Fruit fly (Drosophila melanogaster) whole organism, wandering third instar larva: Measurements from ENCODE around the gene Noa36.

Experiments used
- Abd-B ChIP-seq: fragments of >200 bp; optimal IDR thresholded peaks from 2 replicates; lab custom pipeline; 2017; ENCODE audit warnings: missing biosample characterization, missing genetic modification characterization
- CG9705 ChIP-seq: fragments of 200-800 bp; sonication (Bioruptor generic); optimal IDR thresholded peaks from 2 replicates; lab custom pipeline; 2018; ENCODE audit warnings: missing biosample characterization, mild to moderate bottlenecking, missing genetic modification characterization
- Dfd ChIP-seq: fragments of >200 bp; optimal IDR thresholded peaks from 2 replicates; lab custom pipeline; 2017; ENCODE audit warnings: missing biosample characterization, missing genetic modification characterization
- Dif ChIP-seq: fragments of 200-275, 200-300 bp; sonication (Bioruptor generic); optimal IDR thresholded peaks from 2 replicates; lab custom pipeline; 2018; ENCODE audit warnings: missing biosample characterization, missing genetic modification characterization; ENCODE audit not compliant: partially characterized antibody
- GATAd ChIP-seq: sonication (Bioruptor generic); optimal IDR thresholded peaks from 2 replicates; lab custom pipeline; 2016; ENCODE audit warnings: missing biosample characterization, missing genetic modification characterization
- HLH106 ChIP-seq: fragments of 200-800 bp; optimal IDR thresholded peaks from 3 replicates; lab custom pipeline; 2019; ENCODE audit warnings: missing biosample characterization, mild to moderate bottlenecking, missing genetic modification characterization, moderate library complexity
- Hnf4 ChIP-seq: fragments of 200-800 bp; sonication (Bioruptor generic); optimal IDR thresholded peaks from 2 replicates; lab custom pipeline; 2016; ENCODE audit warnings: missing biosample characterization, mild to moderate bottlenecking, missing genetic modification characterization
- Hr78 ChIP-seq: fragments of >200 bp; optimal IDR thresholded peaks from 2 replicates; lab custom pipeline; 2017; ENCODE audit warnings: missing biosample characterization, missing genetic modification characterization
- Hr83 ChIP-seq: fragments of 200-300 bp; sonication (Bioruptor generic); optimal IDR thresholded peaks from 2 replicates; lab custom pipeline; 2016; ENCODE audit warnings: missing biosample characterization, mild to moderate bottlenecking, missing genetic modification characterization, moderate library complexity; ENCODE audit not compliant: poor library complexity, severe bottlenecking
- Jra ChIP-seq: sonication (Bioruptor generic); optimal IDR thresholded peaks from 2 replicates; lab custom pipeline; 2016; ENCODE audit warnings: missing biosample characterization, missing genetic modification characterization
- Mio ChIP-seq: sonication (Bioruptor generic); optimal IDR thresholded peaks from 2 replicates; lab custom pipeline; 2016; ENCODE audit warnings: missing biosample characterization, missing genetic modification characterization
- Myc ChIP-seq: fragments of >200 bp; optimal IDR thresholded peaks from 2 replicates; lab custom pipeline; 2017
- OdsH ChIP-seq: fragments of 200-800 bp; sonication (Bioruptor generic); optimal IDR thresholded peaks from 2 replicates; lab custom pipeline; 2016; ENCODE audit warnings: missing biosample characterization, mild to moderate bottlenecking, missing genetic modification characterization
- Rel ChIP-seq, 2 experiments: fragments of 200-800 bp; sonication (Bioruptor generic) in 1 of 2; optimal IDR thresholded peaks; 2 replicates in 1 of 2; 3 replicates in 1 of 2; lab custom pipeline; 2016 to 2019; ENCODE audit warnings: mild to moderate bottlenecking in 2 of 2, missing biosample characterization in 2 of 2, missing genetic modification characterization in 2 of 2, moderate library complexity in 1 of 2
- Vsx2 ChIP-seq: fragments of 200-300, 225-300 bp; sonication (Bioruptor generic); optimal IDR thresholded peaks from 2 replicates; lab custom pipeline; 2018; ENCODE audit warnings: missing biosample characterization, missing genetic modification characterization; ENCODE audit not compliant: partially characterized antibody
- br ChIP-seq: fragments of 200-800 bp; sonication (Bioruptor generic); optimal IDR thresholded peaks from 2 replicates; lab custom pipeline; 2016; ENCODE audit warnings: missing biosample characterization, missing genetic modification characterization
- brk ChIP-seq: fragments of 200-800 bp; sonication (Bioruptor generic); optimal IDR thresholded peaks from 2 replicates; lab custom pipeline; 2016; ENCODE audit warnings: missing biosample characterization, mild to moderate bottlenecking, missing genetic modification characterization
- dl ChIP-seq, 2 experiments: fragments of 175-275, 200-275 bp in 1 of 2; fragments of 200-275 bp in 1 of 2; sonication (Bioruptor generic); optimal IDR thresholded peaks; lab custom pipeline; 2018; ENCODE audit warnings: mild to moderate bottlenecking in 2 of 2, missing biosample characterization in 2 of 2, missing genetic modification characterization in 2 of 2, moderate library complexity in 2 of 2; ENCODE audit not compliant: partially characterized antibody in 2 of 2, insufficient read depth in 1 of 2
- dmrt93B ChIP-seq: fragments of 200-800 bp; sonication (Bioruptor generic); optimal IDR thresholded peaks from 2 replicates; lab custom pipeline; 2018; ENCODE audit warnings: missing biosample characterization, mild to moderate bottlenecking, missing genetic modification characterization
- dsf ChIP-seq: sonication (Bioruptor generic); optimal IDR thresholded peaks from 2 replicates; lab custom pipeline; 2016; ENCODE audit warnings: missing biosample characterization, missing genetic modification characterization, borderline replicate concordance
- ey ChIP-seq: fragments of 200-800 bp; sonication (Bioruptor generic); optimal IDR thresholded peaks from 2 replicates; lab custom pipeline; 2016; ENCODE audit warnings: missing biosample characterization, missing genetic modification characterization
- foxo ChIP-seq, 2 experiments: fragments of 200-800 bp; sonication (Bioruptor generic); optimal IDR thresholded peaks; 2 replicates in 1 of 2; 3 replicates in 1 of 2; lab custom pipeline; 2016 to 2017; ENCODE audit warnings: missing biosample characterization in 2 of 2, missing genetic modification characterization in 2 of 2
- fru ChIP-seq: fragments of 200-800 bp; sonication (Bioruptor generic); optimal IDR thresholded peaks from 3 replicates; lab custom pipeline; 2016; ENCODE audit warnings: missing biosample characterization, mild to moderate bottlenecking, missing genetic modification characterization
- h ChIP-seq: fragments of 200-800 bp; sonication (Bioruptor generic); optimal IDR thresholded peaks from 3 replicates; lab custom pipeline; 2016; ENCODE audit warnings: missing biosample characterization, mild to moderate bottlenecking, missing genetic modification characterization
- jim ChIP-seq: fragments of 175-275, 200-325 bp; sonication (Bioruptor generic); optimal IDR thresholded peaks from 2 replicates; lab custom pipeline; 2016; ENCODE audit warnings: missing biosample characterization, mild to moderate bottlenecking, missing genetic modification characterization
- lola ChIP-seq: fragments of >200 bp; optimal IDR thresholded peaks from 2 replicates; lab custom pipeline; 2017; ENCODE audit warnings: missing biosample characterization, missing genetic modification characterization
- pan ChIP-seq: fragments of >200 bp; optimal IDR thresholded peaks from 2 replicates; lab custom pipeline; 2017
- psq ChIP-seq: fragments of 200-800 bp; sonication (Bioruptor generic); optimal IDR thresholded peaks from 3 replicates; lab custom pipeline; 2017; ENCODE audit warnings: missing biosample characterization, mild to moderate bottlenecking, missing genetic modification characterization, moderate library complexity
- rgr ChIP-seq: fragments of 200-800 bp; sonication (Bioruptor generic); optimal IDR thresholded peaks from 3 replicates; lab custom pipeline; 2016; ENCODE audit warnings: missing biosample characterization, mild to moderate bottlenecking, missing genetic modification characterization
- sage ChIP-seq: fragments of 200-800 bp; sonication (Bioruptor generic); optimal IDR thresholded peaks from 2 replicates; lab custom pipeline; 2016; ENCODE audit warnings: missing biosample characterization, mild to moderate bottlenecking, missing genetic modification characterization
- sv ChIP-seq: fragments of 200-800 bp; sonication (Bioruptor generic); optimal IDR thresholded peaks from 3 replicates; lab custom pipeline; 2016; ENCODE audit warnings: missing biosample characterization, missing genetic modification characterization
- tai ChIP-seq: sonication (Bioruptor generic); optimal IDR thresholded peaks from 2 replicates; lab custom pipeline; 2016; ENCODE audit warnings: missing biosample characterization, missing genetic modification characterization
- usp ChIP-seq: fragments of >200 bp; optimal IDR thresholded peaks from 2 replicates; lab custom pipeline; 2017; ENCODE audit warnings: missing biosample characterization, missing genetic modification characterization
- woc ChIP-seq: sonication (Bioruptor generic); optimal IDR thresholded peaks from 2 replicates; lab custom pipeline; 2016; ENCODE audit warnings: missing biosample characterization, mild to moderate bottlenecking, missing genetic modification characterization

The Noa36 gene

DNA sequence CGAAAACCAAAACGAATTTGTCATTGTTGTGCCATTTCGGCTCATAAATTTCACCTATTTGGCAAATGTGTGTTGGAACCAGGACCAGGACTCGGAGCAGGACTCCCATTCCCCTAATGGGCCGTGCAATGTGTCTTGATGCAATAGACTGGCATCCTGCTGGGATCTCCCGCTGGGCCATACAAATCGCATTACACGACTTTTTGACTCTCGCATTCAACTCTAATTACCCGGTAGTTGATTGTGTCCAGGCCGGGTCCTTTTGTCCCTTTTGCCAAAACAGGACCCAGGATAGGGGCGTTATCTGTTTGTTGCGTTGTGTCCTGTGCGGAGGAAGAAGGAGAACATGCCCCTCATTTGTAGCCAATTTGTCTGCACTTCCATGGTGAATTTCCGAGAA, 43.8 kb downstream of the Noa36 start:
- TF ChIP-seq br (GFP tag; lab: Kevin White, UChicago): no peak

DNA sequence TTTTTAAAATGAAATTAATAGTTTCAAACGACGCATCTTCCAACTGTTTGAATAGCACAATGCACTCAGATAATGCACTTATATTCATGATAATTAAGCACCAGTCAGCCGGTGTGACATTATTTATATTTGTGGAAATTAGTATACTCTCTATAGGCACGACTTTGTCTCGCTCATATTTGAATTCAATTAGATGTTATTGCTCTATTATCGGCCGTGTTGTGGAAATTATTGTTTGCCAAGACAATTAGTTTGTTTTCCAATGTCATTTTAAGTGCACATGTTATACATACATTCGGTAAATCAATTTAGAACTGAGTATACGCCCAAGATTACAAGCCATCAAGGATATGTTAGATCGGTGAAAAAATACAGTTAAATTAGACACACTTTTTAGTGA, 46.1 kb downstream of the Noa36 start:
- no peak for TF ChIP-seq OdsH (GFP tag; lab: Kevin White, UChicago)
- TF ChIP-seq sv: no peak
- TF ChIP-seq Hr78: no peak
- TF ChIP-seq tai: no peak
- TF ChIP-seq dsf: no peak
- TF ChIP-seq h (GFP tag; lab: Kevin White, UChicago): no peak
- TF ChIP-seq foxo (GFP tag; optimal IDR thresholded peaks at IDR 0.05; lab: Kevin White, UChicago): no peak
- no peak for TF ChIP-seq Myc (lab: Kevin White, UChicago)
- TF ChIP-seq Abd-B (GFP tag; lab: Kevin White, UChicago): no peak
- TF ChIP-seq Rel (GFP tag; optimal IDR thresholded peaks at IDR 0.05; lab: Kevin White, UChicago): no peak
- TF ChIP-seq Rel (tag; optimal IDR thresholded peaks at IDR 0.05; lab: Kevin White, UChicago): no peak
- no peak for TF ChIP-seq Vsx2
- no peak for TF ChIP-seq Dif
- no peak for TF ChIP-seq psq (GFP tag; lab: Kevin White, UChicago)
- no peak for TF ChIP-seq Dfd (GFP tag; lab: Kevin White, UChicago)
- TF ChIP-seq Jra (GFP tag; lab: Kevin White, UChicago): no peak
- no peak for TF ChIP-seq pan

DNA sequence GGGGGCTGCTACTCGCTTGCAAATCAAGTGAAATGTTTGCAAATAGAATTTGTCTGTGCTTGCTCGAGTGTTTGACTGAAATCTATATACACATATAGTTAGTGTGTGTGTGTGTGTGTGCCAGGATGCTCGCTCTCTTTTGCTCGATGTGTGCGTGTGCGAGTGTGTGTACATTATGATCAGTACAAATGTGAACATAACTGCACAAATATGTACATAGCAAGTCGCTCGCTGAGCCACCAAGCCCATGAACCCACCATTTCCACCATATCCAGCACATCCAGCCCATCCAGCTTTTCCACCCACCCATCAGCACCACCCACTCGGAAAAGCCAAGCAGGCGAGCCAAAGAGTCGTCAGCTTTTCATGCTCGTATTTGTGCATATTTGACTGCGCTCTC, 46.8 kb downstream of the Noa36 start:
- TF ChIP-seq Hr83 (GFP tag; lab: Kevin White, UChicago) (no peak), Hr78 (no peak), ey (GFP tag; lab: Kevin White, UChicago) (no peak), CG9705 (GFP tag; lab: Kevin White, UChicago) (no peak), Mio (GFP tag; lab: Kevin White, UChicago) (no peak), dmrt93B (GFP tag; lab: Kevin White, UChicago) (no peak), woc (GFP tag; lab: Kevin White, UChicago) (no peak), sage (GFP tag; lab: Kevin White, UChicago) (no peak), Hnf4 (GFP tag; lab: Kevin White, UChicago) (no peak), HLH106 (no peak), dsf (no peak), Dif (no peak), fru (GFP tag; lab: Kevin White, UChicago) (no peak), GATAd (GFP tag; lab: Kevin White, UChicago) (no peak), brk (no peak)

DNA sequence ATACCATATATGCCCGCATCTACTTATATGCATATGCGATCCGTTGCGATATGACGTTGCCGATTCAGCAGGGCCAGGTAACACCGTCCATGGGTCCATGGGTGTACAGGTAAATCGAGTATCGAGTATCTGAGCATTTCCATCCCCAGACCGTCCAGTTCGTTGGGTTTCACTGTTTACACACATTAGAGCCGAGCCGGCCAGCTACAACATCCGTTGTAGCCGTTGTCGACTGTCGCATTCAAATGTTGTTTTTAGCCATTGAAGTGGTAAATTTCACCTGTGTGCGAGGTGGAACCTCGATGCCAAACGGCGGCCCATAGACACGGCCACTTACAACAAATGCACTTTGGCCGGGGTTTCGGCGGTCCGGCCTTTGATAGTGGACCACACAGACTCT, 50.6 kb downstream of the Noa36 start:
- TF ChIP-seq Hr83 (GFP tag; lab: Kevin White, UChicago) (no peak), fru (GFP tag; lab: Kevin White, UChicago) (no peak), Dfd (GFP tag; lab: Kevin White, UChicago) (no peak), Myc (lab: Kevin White, UChicago) (no peak), dsf (no peak), br (GFP tag; lab: Kevin White, UChicago) (no peak), tai (no peak), rgr (no peak), dmrt93B (GFP tag; lab: Kevin White, UChicago) (no peak), Dif (no peak), jim (GFP tag; lab: Kevin White, UChicago) (no peak), usp (no peak), dl (GFP tag; optimal IDR thresholded peaks at IDR 0.05; lab: Kevin White, UChicago; ENCODE audit: insufficient read depth in 1 of 2, partially characterized antibody in 2 of 2) (no peak), sage (GFP tag; lab: Kevin White, UChicago) (no peak), OdsH (GFP tag; lab: Kevin White, UChicago) (no peak), pan (no peak), Mio (GFP tag; lab: Kevin White, UChicago) (no peak), HLH106 (no peak), lola (no peak)
